Worm (Caenorhabditis elegans) whole organism, late embryonic: ENCODE data around the gene irld-9.
"Not testable (repeated sequence)": the region's sequence is repeated elsewhere in the genome, so short reads cannot be mapped to it uniquely, and the experiment has no call there.

Source experiments
- C38D4.7 ChIP-seq: fragments of 200-800 bp; sonication (Bioruptor generic); optimal IDR thresholded peaks from 2 replicates; lab custom pipeline; 2018; ENCODE audit warnings: mild to moderate bottlenecking, missing genetic modification characterization, moderate library complexity, missing compliant biosample characterization
- F13H6.1 ChIP-seq: sonication (generic microtip); optimal IDR thresholded peaks from 2 replicates; lab custom pipeline; 2016; ENCODE audit warnings: missing genetic modification characterization, missing compliant biosample characterization
- ceh-14 ChIP-seq: sonication (generic microtip); optimal IDR thresholded peaks from 2 replicates; lab custom pipeline; 2016; ENCODE audit warnings: missing genotype, missing genetic modification characterization, missing compliant biosample characterization
- ceh-19 ChIP-seq: fragments of 200-800 bp; sonication (Bioruptor generic); optimal IDR thresholded peaks from 2 replicates; lab custom pipeline; 2018; ENCODE audit warnings: mild to moderate bottlenecking, missing genetic modification characterization, missing compliant biosample characterization
- ceh-22 ChIP-seq: sonication (generic microtip); optimal IDR thresholded peaks from 2 replicates; lab custom pipeline; 2017; ENCODE audit warnings: missing biosample characterization, missing genetic modification characterization
- ceh-30 ChIP-seq: fragments of 150-350 bp; optimal IDR thresholded peaks from 2 replicates; lab custom pipeline; 2014; ENCODE audit warnings: missing biosample characterization, missing genetic modification characterization
- ceh-31 ChIP-seq: sonication (generic microtip); optimal IDR thresholded peaks from 2 replicates; lab custom pipeline; 2016; ENCODE audit warnings: missing genetic modification characterization, missing compliant biosample characterization
- ceh-34 ChIP-seq: sonication (generic microtip); optimal IDR thresholded peaks from 2 replicates; lab custom pipeline; 2016; ENCODE audit warnings: mild to moderate bottlenecking, missing genetic modification characterization, missing compliant biosample characterization
- ceh-48 ChIP-seq: sonication (generic microtip); optimal IDR thresholded peaks from 2 replicates; lab custom pipeline; 2016; ENCODE audit warnings: missing genetic modification characterization, inconsistent platforms, missing compliant biosample characterization
- ceh-9 ChIP-seq: sonication (generic microtip); optimal IDR thresholded peaks from 2 replicates; lab custom pipeline; 2016; ENCODE audit warnings: mild to moderate bottlenecking, missing genetic modification characterization, inconsistent platforms, missing compliant biosample characterization
- dmd-4 ChIP-seq: sonication (generic microtip); optimal IDR thresholded peaks from 2 replicates; lab custom pipeline; 2016; ENCODE audit warnings: borderline replicate concordance, missing genetic modification characterization, missing compliant biosample characterization
- elt-4 ChIP-seq: sonication (generic microtip); optimal IDR thresholded peaks from 2 replicates; lab custom pipeline; 2016; ENCODE audit warnings: missing genetic modification characterization, missing compliant biosample characterization
- ets-4 ChIP-seq: sonication (generic microtip); optimal IDR thresholded peaks from 2 replicates; lab custom pipeline; 2016; ENCODE audit warnings: missing genetic modification characterization, missing compliant biosample characterization
- gmeb-2 ChIP-seq: sonication (generic microtip); optimal IDR thresholded peaks from 2 replicates; lab custom pipeline; 2016; ENCODE audit warnings: missing genetic modification characterization, inconsistent platforms, missing compliant biosample characterization
- hlh-15 ChIP-seq: sonication (generic microtip); optimal IDR thresholded peaks from 2 replicates; lab custom pipeline; 2016; ENCODE audit warnings: missing genetic modification characterization, missing compliant biosample characterization
- hlh-30 ChIP-seq: sonication (generic microtip); optimal IDR thresholded peaks from 2 replicates; lab custom pipeline; 2017; ENCODE audit warnings: antibody characterized with exemption, missing genetic modification characterization, missing compliant biosample characterization; ENCODE audit not compliant: insufficient read depth
- hlh-6 ChIP-seq: sonication (generic microtip); optimal IDR thresholded peaks from 2 replicates; lab custom pipeline; 2016; ENCODE audit warnings: missing genotype, missing genetic modification characterization, missing compliant biosample characterization
- lim-6 ChIP-seq: sonication (generic microtip); optimal IDR thresholded peaks from 2 replicates; lab custom pipeline; 2016; ENCODE audit warnings: missing genetic modification characterization, missing compliant biosample characterization
- lin-11 ChIP-seq: fragments of 200-800 bp; sonication (Bioruptor generic); optimal IDR thresholded peaks from 2 replicates; lab custom pipeline; 2018; ENCODE audit warnings: mild to moderate bottlenecking, missing genetic modification characterization, missing compliant biosample characterization
- mec-3 ChIP-seq: sonication (generic microtip); optimal IDR thresholded peaks from 2 replicates; lab custom pipeline; 2016; ENCODE audit warnings: borderline replicate concordance, missing genetic modification characterization, missing compliant biosample characterization
- nfya-1 ChIP-seq: sonication (generic microtip); optimal IDR thresholded peaks from 2 replicates; lab custom pipeline; 2017; ENCODE audit warnings: missing genetic modification characterization, mild to moderate bottlenecking, missing compliant biosample characterization, antibody characterized with exemption, moderate library complexity
- nhr-11 ChIP-seq: fragments of 150-350 bp; optimal IDR thresholded peaks from 2 replicates; lab custom pipeline; 2014; ENCODE audit warnings: missing biosample characterization, missing genetic modification characterization
- npax-4 ChIP-seq: sonication (generic microtip); optimal IDR thresholded peaks from 2 replicates; lab custom pipeline; 2016; ENCODE audit warnings: missing genetic modification characterization, missing compliant biosample characterization
- pag-3 ChIP-seq: sonication (generic microtip); optimal IDR thresholded peaks from 2 replicates; lab custom pipeline; 2016; ENCODE audit warnings: missing compliant biosample characterization, missing genetic modification characterization, borderline replicate concordance
- pat-9 ChIP-seq: fragments of 200-800 bp; sonication (Bioruptor generic); optimal IDR thresholded peaks from 2 replicates; lab custom pipeline; 2018; ENCODE audit warnings: mild to moderate bottlenecking, missing genetic modification characterization, moderate library complexity, missing compliant biosample characterization
- pax-1 ChIP-seq: fragments of 150-350 bp; optimal IDR thresholded peaks from 2 replicates; lab custom pipeline; 2014; ENCODE audit warnings: missing biosample characterization, missing genetic modification characterization
- pha-2 ChIP-seq: sonication (generic microtip); optimal IDR thresholded peaks from 2 replicates; lab custom pipeline; 2017; ENCODE audit warnings: mild to moderate bottlenecking, missing genetic modification characterization, missing compliant biosample characterization
- pqm-1 ChIP-seq: sonication (generic microtip); optimal IDR thresholded peaks from 2 replicates; lab custom pipeline; 2016; ENCODE audit warnings: missing genetic modification characterization, missing compliant biosample characterization
- ref-2 ChIP-seq: sonication (generic microtip); optimal IDR thresholded peaks from 2 replicates; lab custom pipeline; 2016; ENCODE audit warnings: missing genetic modification characterization, missing compliant biosample characterization
- rnt-1 ChIP-seq: sonication (generic microtip); optimal IDR thresholded peaks from 2 replicates; lab custom pipeline; 2016; ENCODE audit warnings: missing genetic modification characterization, missing compliant biosample characterization
- sox-2 ChIP-seq: fragments of 200-800 bp; sonication (Bioruptor generic); IDR thresholded peaks from 2 replicates; pipeline ENCODE4 v1.3.6; 2022; ENCODE audit warnings: missing genetic modification reagents, missing genetic modification characterization, missing compliant biosample characterization
- sox-4 ChIP-seq: sonication (generic microtip); optimal IDR thresholded peaks from 2 replicates; lab custom pipeline; 2017; ENCODE audit warnings: mild to moderate bottlenecking, missing genetic modification characterization, inconsistent platforms, missing compliant biosample characterization
- syd-9 ChIP-seq: sonication (generic microtip); optimal IDR thresholded peaks from 2 replicates; lab custom pipeline; 2016; ENCODE audit warnings: mild to moderate bottlenecking, missing genetic modification characterization, moderate library complexity, missing compliant biosample characterization
- tbx-2 ChIP-seq: sonication (generic microtip); optimal IDR thresholded peaks from 2 replicates; lab custom pipeline; 2016; ENCODE audit warnings: missing genetic modification characterization, missing compliant biosample characterization
- tbx-7 ChIP-seq: sonication (generic microtip); optimal IDR thresholded peaks from 2 replicates; lab custom pipeline; 2016; ENCODE audit warnings: missing genotype, missing genetic modification characterization, missing compliant biosample characterization
- ttx-3 ChIP-seq: sonication (generic microtip); optimal IDR thresholded peaks from 2 replicates; lab custom pipeline; 2016; ENCODE audit warnings: missing genetic modification reagents, missing genetic modification characterization, missing compliant biosample characterization
- unc-42 ChIP-seq: sonication (generic microtip); optimal IDR thresholded peaks from 2 replicates; lab custom pipeline; 2016; ENCODE audit warnings: missing genotype, missing genetic modification characterization, missing compliant biosample characterization
- unc-55 ChIP-seq: sonication (generic microtip); optimal IDR thresholded peaks from 2 replicates; lab custom pipeline; 2017; ENCODE audit warnings: missing biosample characterization, missing genetic modification reagents, missing genetic modification characterization
- unc-86 ChIP-seq: sonication (generic microtip); optimal IDR thresholded peaks from 2 replicates; lab custom pipeline; 2016; ENCODE audit warnings: missing genetic modification characterization, missing compliant biosample characterization
- ztf-16 ChIP-seq: sonication (generic microtip); optimal IDR thresholded peaks from 2 replicates; lab custom pipeline; 2017; ENCODE audit warnings: missing genetic modification characterization, missing compliant biosample characterization

Gene irld-9

ce11 chrII:1771347-1771746 lies 32.6 kb upstream of the irld-9 start, which contains the start of gene math-26:
math-26 (plus strand) TSS chrII:1771647.
- TF ChIP-seq npax-4 (tag; lab: Kevin White, UChicago); ceh-19 (GFP tag; lab: Kevin White, UChicago); pat-9 (tag; lab: Kevin White, UChicago): not testable (repeated sequence)

- no peak for TF ChIP-seq elt-4 (tag; lab: Kevin White, UChicago)
- no peak for TF ChIP-seq ceh-9 (tag; lab: Kevin White, UChicago)
- no peak for TF ChIP-seq ceh-22
- no peak for TF ChIP-seq ceh-14 (tag; lab: Kevin White, UChicago)
- no peak for TF ChIP-seq sox-2
- TF ChIP-seq pha-2 (tag; lab: Kevin White, UChicago), result no peak
- no peak for TF ChIP-seq tbx-7
- TF ChIP-seq syd-9 (tag; lab: Kevin White, UChicago), result no peak
- no peak for TF ChIP-seq gmeb-2 (tag; lab: Kevin White, UChicago)
- TF ChIP-seq lin-11 (tag; lab: Kevin White, UChicago), result no peak
- TF ChIP-seq hlh-15 (tag; lab: Kevin White, UChicago), result no peak
- TF ChIP-seq ceh-30 (tag; lab: Kevin White, UChicago), result no peak
- TF ChIP-seq hlh-30, result no peak
- TF ChIP-seq ref-2 (tag; lab: Kevin White, UChicago), result no peak
- TF ChIP-seq pqm-1 (tag; lab: Kevin White, UChicago), result no peak
- TF ChIP-seq unc-86 (tag; lab: Kevin White, UChicago), result no peak
Observed at ce11 chrII:1766715-1767114, 28.0 kb upstream of the irld-9 start.

- TF ChIP-seq ets-4 (tag; lab: Kevin White, UChicago) (no peak), ceh-48 (tag; lab: Kevin White, UChicago) (no peak), rnt-1 (no peak), nfya-1 (tag; lab: Kevin White, UChicago) (no peak), lim-6 (tag; lab: Kevin White, UChicago) (no peak), pag-3 (no peak), pat-9 (tag; lab: Kevin White, UChicago) (no peak), ceh-19 (GFP tag; lab: Kevin White, UChicago) (no peak), sox-4 (no peak), dmd-4 (tag; lab: Kevin White, UChicago) (no peak), C38D4.7 (no peak), ztf-16 (tag; lab: Kevin White, UChicago) (no peak), unc-55 (GFP tag; lab: Kevin White, UChicago) (no peak), hlh-6 (tag; lab: Kevin White, UChicago) (no peak), sox-2 (no peak), mec-3 (tag; lab: Kevin White, UChicago) (no peak), ceh-31 (tag; lab: Kevin White, UChicago) (no peak), F13H6.1 (tag; lab: Kevin White, UChicago) (no peak), ceh-30 (tag; lab: Kevin White, UChicago) (no peak), ceh-9 (tag; lab: Kevin White, UChicago) (no peak)
Observed at ce11 chrII:1763072-1763471, 24.3 kb upstream of the irld-9 start, which contains the start of gene math-28. math-28 (plus strand) TSS chrII:1763372.

ce11 chrII:1761564-1761963 lies 22.8 kb upstream of the irld-9 start, which contains the start of gene F36H5.4:
F36H5.4 (plus strand) TSS chrII:1761864.
- TF ChIP-seq nhr-11 (tag; lab: Kevin White, UChicago) (no peak), ttx-3 (no peak), ceh-34 (tag; lab: Kevin White, UChicago) (no peak), lim-6 (tag; lab: Kevin White, UChicago) (no peak), ceh-14 (tag; lab: Kevin White, UChicago) (no peak), ceh-19 (GFP tag; lab: Kevin White, UChicago) (no peak), ceh-30 (tag; lab: Kevin White, UChicago) (no peak), pat-9 (tag; lab: Kevin White, UChicago) (no peak), ets-4 (tag; lab: Kevin White, UChicago) (no peak), tbx-2 (tag; lab: Kevin White, UChicago) (no peak), C38D4.7 (no peak), hlh-15 (tag; lab: Kevin White, UChicago) (no peak), unc-42 (tag; lab: Kevin White, UChicago) (no peak), sox-2 (no peak), pax-1 (tag; lab: Kevin White, UChicago) (no peak), tbx-7 (no peak)
- TF ChIP-seq, all 69 proteins: peak for 0
